Worm (Caenorhabditis elegans): ENCODE results near the gene ufm-1.

DNA sequence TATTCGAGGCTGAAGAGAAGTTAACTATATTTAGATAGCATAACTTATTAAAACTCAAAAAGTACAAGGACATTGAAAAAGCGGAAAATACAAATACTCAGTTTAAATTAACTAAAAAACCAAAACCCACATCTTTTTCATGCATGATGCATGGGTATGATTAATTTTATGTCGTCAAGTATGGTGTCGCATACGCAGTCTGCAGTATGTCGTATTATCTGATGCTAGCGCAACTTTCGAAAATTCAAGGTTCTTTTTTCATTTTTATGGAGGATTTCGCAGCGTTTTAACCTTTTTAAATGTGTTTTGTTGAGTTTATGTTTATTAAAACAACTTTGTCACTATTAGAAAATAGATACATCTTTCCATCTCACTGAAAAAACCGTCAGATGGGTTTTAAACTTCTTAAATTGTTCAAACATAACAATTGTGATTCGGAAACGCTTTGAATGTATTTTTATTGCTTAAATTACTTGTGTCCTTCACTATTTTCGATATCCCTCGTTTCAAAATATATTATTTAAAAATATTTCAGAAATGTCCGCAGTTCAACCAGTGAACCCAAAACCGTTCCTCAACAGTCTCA is 2.8 kb downstream of the ufm-1 start, which contains the start of gene snr-5:
- TF ChIP-seq W03F9.2 (tag; optimal IDR thresholded peaks at IDR 0.05) (no peak), him-1 (tag; optimal IDR thresholded peaks at IDR 0.05) (no peak)
